Worm (Caenorhabditis elegans): ENCODE measurements around the gene odc-1.

odc-1 gene

ce11 chrV:6900814-6901592 is 980 bp upstream of the odc-1 start (continued):
- TF ChIP-seq T26A8.4 (GFP tag; IDR thresholded peaks at IDR 0.05): no peak

- no peak for TF ChIP-seq sdz-12 (GFP tag; optimal IDR thresholded peaks at IDR 0.05)
- no peak for TF ChIP-seq tra-1 (GFP tag; IDR thresholded peaks at IDR 0.05)
- no peak for TF ChIP-seq tag-97 (GFP tag; IDR thresholded peaks at IDR 0.05)
- TF ChIP-seq daf-12 (tag; optimal IDR thresholded peaks at IDR 0.05): no peak
- no peak for TF ChIP-seq mes-2 (tag; optimal IDR thresholded peaks at IDR 0.05; ENCODE audit: poor library complexity, severe bottlenecking)
- TF ChIP-seq php-3 (GFP tag; IDR thresholded peaks at IDR 0.05): no peak
- TF ChIP-seq ceh-20 (GFP tag; IDR thresholded peaks at IDR 0.05): no peak
- no peak for TF ChIP-seq vab-7 (GFP tag; IDR thresholded peaks at IDR 0.05)
- no peak for TF ChIP-seq Y48G9A.11 (GFP tag; IDR thresholded peaks at IDR 0.05)
- TF ChIP-seq saeg-2 (GFP tag; IDR thresholded peaks at IDR 0.05): no peak
- no peak for TF ChIP-seq lsy-2 (tag; optimal IDR thresholded peaks at IDR 0.05)
- TF ChIP-seq snpc-1.2 (GFP tag; IDR thresholded peaks at IDR 0.05): no peak
Observed at ce11 chrV:6896700-6897099, 3.3 kb downstream of the odc-1 start, which contains the start of gene K11C4.1. TSS of gene K11C4.1 (plus strand) at chrV:6897000.

- TF ChIP-seq php-3 (GFP tag; IDR thresholded peaks at IDR 0.05): no peak
- TF ChIP-seq attf-4 (tag; optimal IDR thresholded peaks at IDR 0.05): no peak
- TF ChIP-seq nhr-77 (tag; optimal IDR thresholded peaks at IDR 0.05): no peak
- no peak for TF ChIP-seq egl-43 (GFP tag; IDR thresholded peaks at IDR 0.05)
- TF ChIP-seq dve-1 (tag; optimal IDR thresholded peaks at IDR 0.05; ENCODE audit: insufficient read depth): no peak
- TF ChIP-seq nhr-25 (tag; optimal IDR thresholded peaks at IDR 0.05; ENCODE audit: borderline replicate concordance, insufficient read depth): no peak
- no peak for TF ChIP-seq nhr-11 (tag; optimal IDR thresholded peaks at IDR 0.05)
- TF ChIP-seq ZK337.2 (GFP tag; IDR thresholded peaks at IDR 0.05): no peak
- no peak for TF ChIP-seq F44E2.7 (GFP tag; IDR thresholded peaks at IDR 0.05)
Observed at ce11 chrV:6894778-6895177, 5.2 kb downstream of the odc-1 start, which contains the start of gene K11C4.2. TSS of gene K11C4.2 (plus strand) at chrV:6895078.

- TF ChIP-seq saeg-2 (GFP tag; IDR thresholded peaks at IDR 0.05) (no peak), unc-39 (tag; optimal IDR thresholded peaks at IDR 0.05) (no peak), zip-11 (GFP tag; IDR thresholded peaks at IDR 0.05) (no peak), rbr-2 (tag; optimal IDR thresholded peaks at IDR 0.05) (peak; percentile 15), egl-43 (GFP tag; IDR thresholded peaks at IDR 0.05) (no peak), nhr-41 (GFP tag; IDR thresholded peaks at IDR 0.05) (no peak), lin-13 (GFP tag; optimal IDR thresholded peaks at IDR 0.05) (no peak), ctbp-1 (GFP tag; IDR thresholded peaks at IDR 0.05) (0 out of 2 replicates have a peak, but pooled peaks have one; percentile 30), ceh-28 (tag; optimal IDR thresholded peaks at IDR 0.05) (no peak), ceh-20 (GFP tag; IDR thresholded peaks at IDR 0.05) (0 out of 2 replicates have a peak, but pooled peaks have one; percentile 21), vab-7 (GFP tag; IDR thresholded peaks at IDR 0.05) (no peak), pha-4 (GFP tag; IDR thresholded peaks at IDR 0.05) (0 out of 2 replicates have a peak, but pooled peaks have one; percentile 21), pha-4 (tag; optimal IDR thresholded peaks at IDR 0.05) (no peak), daf-16 (GFP tag; optimal IDR thresholded peaks at IDR 0.05) (no peak), daf-16 (tag; optimal IDR thresholded peaks at IDR 0.05) (no peak), dmd-8 (GFP tag; IDR thresholded peaks at IDR 0.05) (no peak), lin-29 (GFP tag; IDR thresholded peaks at IDR 0.05) (no peak), ztf-11 (tag; optimal IDR thresholded peaks at IDR 0.05) (no peak), mes-2 (tag; optimal IDR thresholded peaks at IDR 0.05; ENCODE audit: poor library complexity, severe bottlenecking) (peak; percentile 22), set-16 (GFP tag; IDR thresholded peaks at IDR 0.05) (peak; percentile 14; the same call in 1 of the 2 replicates), lim-7 (GFP tag; IDR thresholded peaks at IDR 0.05) (no peak), Y105C5A.15 (GFP tag; IDR thresholded peaks at IDR 0.05) (no peak), zip-2 (tag; optimal IDR thresholded peaks at IDR 0.05) (no peak), mdl-1 (tag; optimal IDR thresholded peaks at IDR 0.05) (no peak), fos-1 (tag; optimal IDR thresholded peaks at IDR 0.05) (no peak), spr-1 (tag; optimal IDR thresholded peaks at IDR 0.05) (no peak), nhr-11 (tag; optimal IDR thresholded peaks at IDR 0.05) (peak; percentile 33), ceh-32 (tag; optimal IDR thresholded peaks at IDR 0.05; ENCODE audit: poor library complexity) (no peak), egl-27 (tag; optimal IDR thresholded peaks at IDR 0.05) (no peak), nhr-77 (tag; optimal IDR thresholded peaks at IDR 0.05) (no peak)
Observed at ce11 chrV:6893681-6894080, 6.3 kb downstream of the odc-1 start.
